Worm (Caenorhabditis elegans): ENCODE measurements around the gene K03H6.5.

K03H6.5 gene

ce11 chrIV:1561884-1562283 lies 25.7 kb upstream of the K03H6.5 start, which contains the start of gene hpo-6:
Gene hpo-6 (plus strand): TSS chrIV:1562184.
- TF ChIP-seq sdc-2 (tag; optimal IDR thresholded peaks at IDR 0.05) (no peak), che-1 (tag; optimal IDR thresholded peaks at IDR 0.05) (no peak), K02D7.2 (tag; optimal IDR thresholded peaks at IDR 0.05) (no peak), madf-2 (tag; optimal IDR thresholded peaks at IDR 0.05) (no peak), dve-1 (tag; optimal IDR thresholded peaks at IDR 0.05) (no peak), ceh-34 (tag; optimal IDR thresholded peaks at IDR 0.05) (no peak), ceh-6 (GFP tag; optimal IDR thresholded peaks at IDR 0.05) (no peak), fkh-10 (GFP tag; optimal IDR thresholded peaks at IDR 0.05) (no peak), tbx-2 (tag; optimal IDR thresholded peaks at IDR 0.05) (no peak), elt-4 (tag; optimal IDR thresholded peaks at IDR 0.05) (no peak), lim-6 (tag; optimal IDR thresholded peaks at IDR 0.05) (no peak), pqm-1 (tag; optimal IDR thresholded peaks at IDR 0.05) (no peak), hlh-6 (tag; optimal IDR thresholded peaks at IDR 0.05) (no peak), sox-4 (tag; optimal IDR thresholded peaks at IDR 0.05) (no peak), ref-2 (tag; optimal IDR thresholded peaks at IDR 0.05) (no peak), fax-1 (tag; optimal IDR thresholded peaks at IDR 0.05) (no peak), fkh-6 (tag; optimal IDR thresholded peaks at IDR 0.05) (no peak), ceh-31 (tag; optimal IDR thresholded peaks at IDR 0.05) (no peak), pat-9 (tag; optimal IDR thresholded peaks at IDR 0.05) (no peak)

- TF ChIP-seq Y22D7AL.16 (tag; optimal IDR thresholded peaks at IDR 0.05) (no peak), ttx-3 (tag; optimal IDR thresholded peaks at IDR 0.05) (no peak), ceh-9 (tag; optimal IDR thresholded peaks at IDR 0.05) (no peak), elt-2 (tag; optimal IDR thresholded peaks at IDR 0.05) (no peak), dve-1 (tag; optimal IDR thresholded peaks at IDR 0.05) (no peak), ceh-14 (tag; optimal IDR thresholded peaks at IDR 0.05) (no peak), C38D4.7 (GFP tag; optimal IDR thresholded peaks at IDR 0.05) (no peak), sox-4 (tag; optimal IDR thresholded peaks at IDR 0.05) (no peak), nhr-11 (tag; optimal IDR thresholded peaks at IDR 0.05) (no peak), pag-3 (tag; optimal IDR thresholded peaks at IDR 0.05; ENCODE audit: borderline replicate concordance) (no peak), odd-2 (tag; optimal IDR thresholded peaks at IDR 0.05) (no peak), tbx-7 (tag; optimal IDR thresholded peaks at IDR 0.05) (no peak), dmd-4 (tag; optimal IDR thresholded peaks at IDR 0.05; ENCODE audit: borderline replicate concordance) (no peak), C08G9.2 (tag; optimal IDR thresholded peaks at IDR 0.05) (no peak), pha-4 (tag; optimal IDR thresholded peaks at IDR 0.05) (no peak), unc-42 (tag; optimal IDR thresholded peaks at IDR 0.05) (no peak), lim-6 (tag; optimal IDR thresholded peaks at IDR 0.05) (no peak), ets-4 (tag; optimal IDR thresholded peaks at IDR 0.05) (no peak)
These were observed 23.7 kb upstream of the K03H6.5 start, which contains the start of gene Y41D4B.17 for ce11 chrIV:1559931-1560330. Gene Y41D4B.17 (plus strand): TSS chrIV:1560104.

ce11 chrIV:1555021-1555720 lies 19.0 kb upstream of the K03H6.5 start, which contains the start of gene C34H4.1:
Gene C34H4.1 (plus strand): TSS chrIV:1555579.
- TF ChIP-seq hlh-6 (tag; optimal IDR thresholded peaks at IDR 0.05) (no peak), ceh-30 (tag; optimal IDR thresholded peaks at IDR 0.05) (no peak), ref-2 (tag; optimal IDR thresholded peaks at IDR 0.05) (no peak), hlh-8 (tag; optimal IDR thresholded peaks at IDR 0.05) (no peak), dve-1 (tag; optimal IDR thresholded peaks at IDR 0.05) (no peak), sox-4 (tag; optimal IDR thresholded peaks at IDR 0.05) (no peak), fkh-6 (tag; optimal IDR thresholded peaks at IDR 0.05) (no peak), zip-5 (tag; optimal IDR thresholded peaks at IDR 0.05) (no peak), fkh-10 (GFP tag; optimal IDR thresholded peaks at IDR 0.05) (no peak), che-1 (tag; optimal IDR thresholded peaks at IDR 0.05) (no peak), ahr-1 (tag; optimal IDR thresholded peaks at IDR 0.05) (no peak), syd-9 (tag; optimal IDR thresholded peaks at IDR 0.05) (no peak), C38D4.7 (GFP tag; optimal IDR thresholded peaks at IDR 0.05) (no peak), Y22D7AL.16 (tag; optimal IDR thresholded peaks at IDR 0.05) (no peak), nhr-11 (tag; optimal IDR thresholded peaks at IDR 0.05) (no peak), sdc-2 (tag; optimal IDR thresholded peaks at IDR 0.05) (no peak), unc-86 (tag; optimal IDR thresholded peaks at IDR 0.05) (no peak), C08G9.2 (tag; optimal IDR thresholded peaks at IDR 0.05) (no peak), tbx-7 (tag; optimal IDR thresholded peaks at IDR 0.05) (no peak)
